Fruit fly (Drosophila melanogaster): ENCODE measurements around the gene CG17028.
A peak's percentile ranks its signal among the peaks of the same experiment; 100 is the strongest.

Gene CG17028

DNA sequence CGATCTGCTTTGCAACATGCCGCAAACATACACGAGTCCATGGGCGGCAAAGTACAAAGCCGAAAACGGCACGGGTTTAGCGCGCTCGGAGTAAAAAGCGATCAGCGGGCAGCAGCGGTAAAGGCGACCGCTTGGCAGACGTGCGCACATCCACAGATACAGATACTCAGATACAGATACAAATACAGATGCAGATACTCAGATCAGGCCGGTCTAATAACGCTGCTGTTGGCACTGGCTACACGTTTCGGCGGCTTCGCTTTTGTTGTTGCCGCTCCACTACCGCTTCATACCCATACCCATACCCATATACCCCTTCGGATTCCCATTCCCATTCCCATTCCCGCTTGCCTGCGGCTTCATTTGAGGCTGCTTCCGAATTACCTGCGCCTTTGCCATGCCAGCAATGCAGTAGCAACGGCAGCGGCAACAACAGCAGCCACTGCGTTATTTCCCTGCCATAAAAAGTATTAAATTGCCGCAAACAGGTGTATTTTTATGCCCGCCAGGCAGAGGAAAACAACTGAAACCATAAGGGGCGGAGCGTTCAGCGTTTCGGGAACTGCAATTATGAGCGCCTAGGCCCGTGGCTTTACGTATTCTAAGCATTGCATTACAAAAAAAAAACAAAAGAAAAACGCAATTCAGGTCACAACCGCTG lies 46.8 kb downstream of the CG17028 start:
- TF ChIP-seq CG7045 (GFP tag; optimal IDR thresholded peaks at IDR 0.05) (no peak), CG11617 (GFP tag; optimal IDR thresholded peaks at IDR 0.05) (no peak), tj (GFP tag; optimal IDR thresholded peaks at IDR 0.05) (no peak), ovo (GFP tag; optimal IDR thresholded peaks at IDR 0.05) (no peak), CG7101 (tag; optimal IDR thresholded peaks at IDR 0.05) (no peak), Crg-1 (GFP tag; optimal IDR thresholded peaks at IDR 0.05) (no peak), kay (GFP tag; ENCODE audit: borderline replicate concordance) (no peak), cnc (optimal IDR thresholded peaks at IDR 0.05) (no peak), Hr96 (GFP tag; optimal IDR thresholded peaks at IDR 0.05) (no peak), pad (GFP tag; optimal IDR thresholded peaks at IDR 0.05) (no peak), CG5204 (GFP tag; optimal IDR thresholded peaks at IDR 0.05) (no peak), CG12768 (GFP tag; optimal IDR thresholded peaks at IDR 0.05) (no peak), bab1 (GFP tag; optimal IDR thresholded peaks at IDR 0.05) (no peak), CG1620 (GFP tag; optimal IDR thresholded peaks at IDR 0.05) (no peak), toe (GFP tag; optimal IDR thresholded peaks at IDR 0.05) (no peak), CG33017 (tag; optimal IDR thresholded peaks at IDR 0.05) (no peak)

DNA sequence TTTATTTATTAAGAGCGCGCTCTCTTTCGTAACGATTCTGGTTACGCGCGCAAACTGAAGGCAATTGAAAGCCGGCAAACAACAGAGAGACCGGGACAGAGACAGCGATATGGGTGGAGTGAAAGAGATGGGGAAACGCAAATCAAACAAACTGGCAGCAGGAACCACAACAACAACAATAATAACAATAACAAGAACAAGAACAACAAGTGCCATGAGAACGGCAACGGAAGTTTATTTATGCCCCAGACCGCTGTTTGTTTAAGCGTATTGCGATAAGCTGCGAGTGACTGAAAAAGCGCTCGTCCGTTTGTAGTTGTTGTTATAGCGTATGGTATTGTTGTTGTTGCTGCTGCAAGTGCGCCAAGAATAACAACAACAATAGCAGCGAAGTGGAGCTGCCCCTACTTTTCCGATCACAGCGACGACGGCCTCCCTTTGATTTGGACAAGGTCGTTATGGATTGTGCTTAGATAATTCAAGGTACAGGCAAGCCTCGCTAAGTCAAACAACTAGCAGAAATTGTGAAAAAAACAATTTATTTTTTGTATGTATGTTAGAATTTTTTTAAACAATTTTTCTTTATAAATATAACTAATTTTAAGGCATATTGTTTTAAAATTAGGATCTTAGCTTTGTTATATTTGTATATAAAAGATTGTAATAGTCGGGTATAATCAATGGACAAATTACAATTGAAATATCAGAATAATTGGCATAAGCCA lies 47.9 kb downstream of the CG17028 start:
- no peak for TF ChIP-seq pad (GFP tag; optimal IDR thresholded peaks at IDR 0.05)
- TF ChIP-seq Crg-1 (GFP tag; optimal IDR thresholded peaks at IDR 0.05) = peak; percentile 35
- TF ChIP-seq bab1 (GFP tag; optimal IDR thresholded peaks at IDR 0.05) = no peak
- TF ChIP-seq Mnt (GFP tag; optimal IDR thresholded peaks at IDR 0.05) = no peak
- no peak for TF ChIP-seq CG14711 (tag; optimal IDR thresholded peaks at IDR 0.05)
- TF ChIP-seq toe (GFP tag; optimal IDR thresholded peaks at IDR 0.05) = no peak
- no peak for TF ChIP-seq CG11617 (GFP tag; optimal IDR thresholded peaks at IDR 0.05)
- TF ChIP-seq tj (GFP tag; optimal IDR thresholded peaks at IDR 0.05) = no peak
- TF ChIP-seq CG12768 (GFP tag; optimal IDR thresholded peaks at IDR 0.05) = peak; percentile 53
- TF ChIP-seq Clk (GFP tag; optimal IDR thresholded peaks at IDR 0.05) = no peak
- TF ChIP-seq kay (GFP tag; ENCODE audit: borderline replicate concordance) = no peak
- TF ChIP-seq ovo (GFP tag; optimal IDR thresholded peaks at IDR 0.05) = peak; percentile 68
- TF ChIP-seq cic (GFP tag; optimal IDR thresholded peaks at IDR 0.05) = peak; percentile 95
- TF ChIP-seq CG7045 (GFP tag; optimal IDR thresholded peaks at IDR 0.05) = no peak
- no peak for TF ChIP-seq CG5204 (GFP tag; optimal IDR thresholded peaks at IDR 0.05)
- peak; percentile 40 for TF ChIP-seq CG7101 (tag; optimal IDR thresholded peaks at IDR 0.05)
- peak; percentile 13 for TF ChIP-seq Hr96 (GFP tag; optimal IDR thresholded peaks at IDR 0.05)

DNA sequence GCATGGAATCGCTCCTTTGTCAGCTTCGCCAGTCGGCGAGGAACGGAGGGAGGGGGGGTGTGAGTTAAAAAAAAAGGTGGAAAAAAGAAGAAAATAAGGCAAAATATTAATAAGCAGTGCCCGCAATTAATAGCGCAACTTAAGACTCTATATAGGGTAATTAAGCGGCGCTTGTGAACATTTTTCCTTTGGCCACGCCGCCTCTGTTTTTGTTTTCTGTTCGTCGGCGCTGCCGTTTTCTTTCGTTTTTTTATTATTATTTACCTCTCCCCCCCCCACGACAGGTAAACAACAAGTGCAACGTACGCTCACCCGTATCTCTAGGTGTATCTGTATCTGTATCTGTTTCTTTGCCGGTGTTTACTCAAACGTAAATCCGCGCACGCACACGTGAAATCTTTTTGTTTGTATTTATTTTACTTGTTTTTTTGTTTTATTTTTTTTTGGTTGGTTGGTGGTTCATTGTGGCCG lies 48.9 kb downstream of the CG17028 start:
- TF ChIP-seq CG1620 (GFP tag; optimal IDR thresholded peaks at IDR 0.05) (no peak), CG33017 (tag; optimal IDR thresholded peaks at IDR 0.05) (peak; percentile 18), pad (GFP tag; optimal IDR thresholded peaks at IDR 0.05) (no peak), tj (GFP tag; optimal IDR thresholded peaks at IDR 0.05) (no peak), ovo (GFP tag; optimal IDR thresholded peaks at IDR 0.05) (no peak), CG7045 (GFP tag; optimal IDR thresholded peaks at IDR 0.05) (peak; percentile 35), cic (GFP tag; optimal IDR thresholded peaks at IDR 0.05) (peak; percentile 80), Hr96 (GFP tag; optimal IDR thresholded peaks at IDR 0.05) (no peak), bab1 (GFP tag; optimal IDR thresholded peaks at IDR 0.05) (no peak), CG12768 (GFP tag; optimal IDR thresholded peaks at IDR 0.05) (peak; percentile 20), toe (GFP tag; optimal IDR thresholded peaks at IDR 0.05) (peak; percentile 15), CG7101 (tag; optimal IDR thresholded peaks at IDR 0.05) (no peak), CG5204 (GFP tag; optimal IDR thresholded peaks at IDR 0.05) (no peak), CG11617 (GFP tag; optimal IDR thresholded peaks at IDR 0.05) (no peak), Clk (GFP tag; optimal IDR thresholded peaks at IDR 0.05) (no peak), Crg-1 (GFP tag; optimal IDR thresholded peaks at IDR 0.05) (no peak), CG14711 (tag; optimal IDR thresholded peaks at IDR 0.05) (no peak), Mnt (GFP tag; optimal IDR thresholded peaks at IDR 0.05) (no peak), kay (GFP tag; ENCODE audit: borderline replicate concordance) (no peak), cnc (optimal IDR thresholded peaks at IDR 0.05) (no peak)

DNA sequence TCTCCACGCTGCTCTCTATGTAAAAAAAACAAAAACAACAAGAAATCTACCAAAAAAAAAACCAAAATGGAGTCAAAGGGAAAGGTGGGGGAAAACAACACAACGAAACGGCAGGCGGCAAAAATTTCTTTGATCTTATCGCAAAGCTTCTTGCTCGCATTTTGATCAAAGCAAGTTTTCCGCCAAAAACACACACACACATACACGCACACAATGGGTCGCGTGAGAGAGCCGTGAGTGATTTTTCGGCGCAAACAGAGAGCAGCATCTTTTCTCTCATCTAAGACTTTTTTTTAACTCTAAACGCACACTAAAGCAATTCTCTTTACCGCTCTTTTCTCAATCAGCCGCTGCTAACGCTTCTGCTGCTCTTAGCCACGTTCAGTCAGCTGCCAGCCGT lies 50.6 kb downstream of the CG17028 start:
- no peak for TF ChIP-seq tj (GFP tag; optimal IDR thresholded peaks at IDR 0.05)
- TF ChIP-seq pad (GFP tag; optimal IDR thresholded peaks at IDR 0.05) = no peak
- TF ChIP-seq CG5204 (GFP tag; optimal IDR thresholded peaks at IDR 0.05) = no peak

Measured in whole organism, adult.